Worm (Caenorhabditis elegans) whole organism, young adult: ENCODE results near the gene dhs-12.

ENCODE experiments used
- B0035.1 ChIP-seq: sonication (generic microtip); optimal IDR thresholded peaks from 2 replicates; lab custom pipeline; 2016; ENCODE audit warnings: missing genetic modification characterization, mild to moderate bottlenecking, missing compliant biosample characterization, missing genotype, missing genetic modification reagents
- B0336.3 ChIP-seq: fragments of 200-800 bp; sonication (Bioruptor generic); IDR thresholded peaks from 2 replicates; pipeline ENCODE4 v1.3.6; 2022; ENCODE audit warnings: missing genetic modification characterization, missing compliant biosample characterization
- C06A6.2 ChIP-seq: fragments of 200-800 bp; sonication (Bioruptor generic); conservative IDR thresholded peaks from 2 replicates; pipeline ENCODE4 v1.3.6; 2022; ENCODE audit warnings: missing genetic modification characterization, missing compliant biosample characterization
- C17E4.6 ChIP-seq: fragments of 200-800 bp; sonication (Bioruptor generic); IDR thresholded peaks from 2 replicates; pipeline ENCODE4 v1.3.6; 2022; ENCODE audit warnings: missing genetic modification reagents, missing genetic modification characterization, missing compliant biosample characterization
- F33H1.4 ChIP-seq: fragments of 200-800 bp; sonication (Bioruptor generic); IDR thresholded peaks from 2 replicates; pipeline ENCODE4 v1.3.6; 2022; ENCODE audit warnings: missing genetic modification reagents, missing genetic modification characterization, missing compliant biosample characterization
- F39B2.1 ChIP-seq: fragments of 200-800 bp; sonication (Bioruptor generic); IDR thresholded peaks from 2 replicates; pipeline ENCODE4 v1.3.6; 2022; ENCODE audit warnings: missing genetic modification reagents, missing genetic modification characterization, missing compliant biosample characterization
- F57A8.1 ChIP-seq: fragments of 200-800 bp; sonication (Bioruptor generic); optimal IDR thresholded peaks from 2 replicates; lab custom pipeline; 2018; ENCODE audit warnings: mild to moderate bottlenecking, missing genetic modification characterization, moderate library complexity, missing compliant biosample characterization
- ama-1 ChIP-seq, 3 experiments: fragments of 150-350 bp in 1 of 3; sonication (generic microtip) in 2 of 3; optimal IDR thresholded peaks; 2 replicates each; lab custom pipeline; 2014 to 2018; ENCODE audit warnings: missing biosample characterization in 2 of 3, missing genetic modification characterization in 2 of 3, missing genetic modification reagents in 2 of 3
- aptf-2 ChIP-seq: fragments of 200-800 bp; sonication (Bioruptor generic); conservative IDR thresholded peaks from 2 replicates; pipeline ENCODE4 v1.3.6; 2022; ENCODE audit warnings: missing genetic modification reagents, missing genetic modification characterization, missing compliant biosample characterization
- atf-7 ChIP-seq: sonication (generic microtip); optimal IDR thresholded peaks from 2 replicates; lab custom pipeline; 2017; ENCODE audit warnings: mild to moderate bottlenecking, missing genetic modification characterization, missing compliant biosample characterization
- athp-1 ChIP-seq: sonication (generic microtip); optimal IDR thresholded peaks from 2 replicates; lab custom pipeline; 2017; ENCODE audit warnings: mild to moderate bottlenecking, missing genetic modification characterization, missing compliant biosample characterization
- attf-5 ChIP-seq: fragments of 200-800 bp; sonication (Bioruptor generic); optimal IDR thresholded peaks from 2 replicates; lab custom pipeline; 2018; ENCODE audit warnings: mild to moderate bottlenecking, missing genetic modification characterization, missing compliant biosample characterization
- bed-1 ChIP-seq: fragments of 200-800 bp; sonication (Bioruptor generic); IDR thresholded peaks from 2 replicates; pipeline ENCODE4 v1.3.6; 2022; ENCODE audit warnings: missing genetic modification reagents, missing genetic modification characterization, missing compliant biosample characterization
- bed-2 ChIP-seq: fragments of 200-800 bp; sonication (Bioruptor generic); IDR thresholded peaks from 2 replicates; pipeline ENCODE4 v1.3.6; 2022; ENCODE audit warnings: missing genetic modification reagents, missing genetic modification characterization, missing compliant biosample characterization
- cebp-1 ChIP-seq, 2 experiments: fragments of 200-800 bp in 1 of 2; sonication (Bioruptor generic) in 1 of 2; sonication (generic microtip) in 1 of 2; IDR thresholded peaks in 1 of 2; optimal IDR thresholded peaks in 1 of 2; 2 replicates each; pipeline versions ENCODE4 v1.3.6 to Lab custom; 2017 to 2022; ENCODE audit warnings: missing compliant biosample characterization in 2 of 2, missing genetic modification characterization in 2 of 2, mild to moderate bottlenecking in 1 of 2, missing genetic modification reagents in 1 of 2, moderate library complexity in 1 of 2
- cebp-2 ChIP-seq: fragments of 200-800 bp; sonication (Bioruptor generic); IDR thresholded peaks from 2 replicates; pipeline ENCODE4 v1.3.6; 2022; ENCODE audit warnings: missing genetic modification characterization, missing compliant biosample characterization
- ceh-100 ChIP-seq: fragments of 200-800 bp; sonication (Bioruptor generic); IDR thresholded peaks from 2 replicates; pipeline ENCODE4 v1.3.6; 2022; ENCODE audit warnings: missing genetic modification reagents, missing genetic modification characterization, missing compliant biosample characterization
- ceh-40 ChIP-seq: fragments of 200-800 bp; sonication (Bioruptor generic); IDR thresholded peaks from 2 replicates; pipeline ENCODE4 v1.3.6; 2022; ENCODE audit warnings: missing genetic modification characterization, missing compliant biosample characterization
- ceh-91 ChIP-seq: fragments of 200-800 bp; sonication (Bioruptor generic); IDR thresholded peaks from 2 replicates; pipeline ENCODE4 v1.3.6; 2022; ENCODE audit warnings: missing genetic modification reagents, missing genetic modification characterization, missing compliant biosample characterization
- efl-1 ChIP-seq: fragments of 150-350 bp; optimal IDR thresholded peaks from 2 replicates; lab custom pipeline; 2014; ENCODE audit warnings: missing biosample characterization, missing genetic modification reagents, missing genetic modification characterization
- egl-44 ChIP-seq: fragments of 200-800 bp; sonication (Bioruptor generic); IDR thresholded peaks from 2 replicates; pipeline ENCODE4 v1.3.6; 2022; ENCODE audit warnings: missing genetic modification reagents, missing genetic modification characterization, missing compliant biosample characterization
- fkh-3 ChIP-seq: sonication (generic microtip); optimal IDR thresholded peaks from 2 replicates; lab custom pipeline; 2016; ENCODE audit warnings: mild to moderate bottlenecking, missing genetic modification characterization, missing compliant biosample characterization
- hmg-20 ChIP-seq: fragments of 200-800 bp; sonication (Bioruptor generic); IDR thresholded peaks from 2 replicates; pipeline ENCODE4 v1.3.6; 2022; ENCODE audit warnings: missing genetic modification reagents, missing genetic modification characterization, missing compliant biosample characterization
- hrde-1 ChIP-seq: sonication (generic microtip); optimal IDR thresholded peaks from 2 replicates; lab custom pipeline; 2016; ENCODE audit warnings: missing genetic modification characterization, mild to moderate bottlenecking, missing compliant biosample characterization, moderate library complexity, missing genotype, missing genetic modification reagents, borderline replicate concordance
- hsf-1 ChIP-seq: fragments of 200-800 bp; sonication (Bioruptor generic); IDR thresholded peaks from 2 replicates; pipeline ENCODE4 v1.3.6; 2022; ENCODE audit warnings: missing genetic modification reagents, missing genetic modification characterization, missing compliant biosample characterization
- lag-1 ChIP-seq: fragments of 200-800 bp; sonication (Bioruptor generic); IDR thresholded peaks from 2 replicates; pipeline ENCODE4 v1.3.6; 2022; ENCODE audit warnings: missing genetic modification reagents, missing genetic modification characterization, missing compliant biosample characterization
- let-526 ChIP-seq: fragments of 200-800 bp; sonication (Bioruptor generic); IDR thresholded peaks from 2 replicates; pipeline ENCODE4 v1.3.6; 2022; ENCODE audit warnings: missing genetic modification reagents, missing genetic modification characterization, missing compliant biosample characterization
- lin-26 ChIP-seq: fragments of 200-800 bp; sonication (Bioruptor generic); IDR thresholded peaks from 2 replicates; pipeline ENCODE4 v1.3.6; 2022; ENCODE audit warnings: missing genetic modification reagents, missing genetic modification characterization, missing compliant biosample characterization
- lin-35 ChIP-seq, 3 experiments: fragments of 150-350 bp in 2 of 3; sonication (generic microtip) in 1 of 3; optimal IDR thresholded peaks; 2 replicates each; lab custom pipeline; 2014 to 2018; ENCODE audit warnings: missing biosample characterization in 3 of 3, missing genetic modification characterization in 3 of 3, missing genetic modification reagents in 3 of 3
- lsl-1 ChIP-seq: fragments of 200-800 bp; sonication (Bioruptor generic); optimal IDR thresholded peaks from 2 replicates; lab custom pipeline; 2018; ENCODE audit warnings: mild to moderate bottlenecking, missing genetic modification characterization, moderate library complexity, missing compliant biosample characterization
- mcd-1 ChIP-seq: fragments of 200-800 bp; sonication (Bioruptor generic); IDR thresholded peaks from 2 replicates; pipeline ENCODE4 v1.3.6; 2022; ENCODE audit warnings: missing genetic modification reagents, missing genetic modification characterization, missing compliant biosample characterization
- nhr-80 ChIP-seq: sonication (generic microtip); optimal IDR thresholded peaks from 2 replicates; lab custom pipeline; 2016; ENCODE audit warnings: missing genetic modification characterization, missing compliant biosample characterization
- snpc-1.1 ChIP-seq: sonication (generic microtip); optimal IDR thresholded peaks from 2 replicates; lab custom pipeline; 2017; ENCODE audit warnings: missing genetic modification characterization, mild to moderate bottlenecking, missing compliant biosample characterization, antibody characterized with exemption, moderate library complexity, missing genotype, missing genetic modification reagents; ENCODE audit not compliant: insufficient read depth
- snpc-4 ChIP-seq, 5 experiments: fragments of 150-350 bp in 1 of 5; sonication (generic microtip) in 4 of 5; optimal IDR thresholded peaks; 2 replicates each; lab custom pipeline; 2014 to 2018; ENCODE audit warnings: missing genetic modification characterization in 5 of 5, missing biosample characterization in 3 of 5, antibody characterized with exemption in 2 of 5, mild to moderate bottlenecking in 2 of 5, missing compliant biosample characterization in 2 of 5, missing genotype in 2 of 5, moderate library complexity in 2 of 5, missing genetic modification reagents in 1 of 5
- somi-1 ChIP-seq: fragments of 200-800 bp; sonication (Bioruptor generic); optimal IDR thresholded peaks from 2 replicates; lab custom pipeline; 2018; ENCODE audit warnings: mild to moderate bottlenecking, missing genetic modification characterization, missing compliant biosample characterization
- ztf-18 ChIP-seq: sonication (generic microtip); optimal IDR thresholded peaks from 2 replicates; lab custom pipeline; 2016; ENCODE audit warnings: missing genotype, mild to moderate bottlenecking, missing genetic modification characterization, missing compliant biosample characterization
- ztf-6 ChIP-seq: fragments of 200-800 bp; sonication (Bioruptor generic); IDR thresholded peaks from 2 replicates; pipeline ENCODE4 v1.3.6; 2022; ENCODE audit warnings: missing genetic modification reagents, missing genetic modification characterization, missing compliant biosample characterization

The dhs-12 gene

ce11 chrIV:10111441-10111840, 30.8 kb upstream of the dhs-12 start, which contains the start of gene spch-1:
TSS of gene spch-1 (minus strand) at chrIV:10111541.
- TF ChIP-seq ceh-91 (no peak), F57A8.1 (GFP tag; lab: Kevin White, UChicago) (no peak), C17E4.6 (GFP tag; lab: Robert Waterston, UW) (no peak), ztf-18 (tag; lab: Kevin White, UChicago) (no peak), somi-1 (GFP tag; lab: Kevin White, UChicago) (no peak), snpc-4 (GFP tag; optimal IDR thresholded peaks at IDR 0.05; lab: Kevin White, UChicago) (no peak), snpc-4 (tag; optimal IDR thresholded peaks at IDR 0.05; lab: Kevin White, UChicago) (no peak), F33H1.4 (GFP tag; lab: Robert Waterston, UW) (no peak), efl-1 (GFP tag; lab: Kevin White, UChicago) (no peak)

ce11 chrIV:10112570-10112969, 29.7 kb upstream of the dhs-12 start, which contains the start of gene nsph-3.2:
TSS of gene nsph-3.2 (plus strand) at chrIV:10112870.
- TF ChIP-seq B0336.3 (GFP tag; lab: Robert Waterston, UW), result no peak
- TF ChIP-seq mcd-1 (GFP tag; lab: Robert Waterston, UW), result no peak
- TF ChIP-seq aptf-2 (GFP tag; lab: Robert Waterston, UW), result no peak
- TF ChIP-seq lag-1 (GFP tag; lab: Robert Waterston, UW), result no peak
- TF ChIP-seq B0035.1 (tag; lab: Kevin White, UChicago), result no peak
- no peak for TF ChIP-seq somi-1 (GFP tag; lab: Kevin White, UChicago)
- no peak for TF ChIP-seq ceh-100
- TF ChIP-seq egl-44 (GFP tag; lab: Robert Waterston, UW), result no peak
- no peak for TF ChIP-seq fkh-3
- TF ChIP-seq ceh-40, result no peak
- TF ChIP-seq hrde-1 (tag; lab: Kevin White, UChicago), result no peak
- TF ChIP-seq lin-26, result no peak

ce11 chrIV:10115142-10115541, 27.1 kb upstream of the dhs-12 start, which contains the start of gene C04G2.10:
TSS of gene C04G2.10 (plus strand) at chrIV:10115442.
- TF ChIP-seq lsl-1 (GFP tag; lab: Kevin White, UChicago), result no peak
- no peak for TF ChIP-seq F39B2.1 (GFP tag; lab: Robert Waterston, UW)
- no peak for TF ChIP-seq hmg-20 (GFP tag; lab: Robert Waterston, UW)
- no peak for TF ChIP-seq snpc-1.1 (tag; lab: Kevin White, UChicago)
- no peak for TF ChIP-seq hsf-1 (GFP tag; lab: Robert Waterston, UW)
- TF ChIP-seq ztf-6 (GFP tag; lab: Robert Waterston, UW), result no peak
- no peak for TF ChIP-seq nhr-80 (tag; lab: Kevin White, UChicago)
- no peak for TF ChIP-seq ama-1 (optimal IDR thresholded peaks at IDR 0.05; lab: Kevin White, UChicago)
- TF ChIP-seq ama-1 (GFP tag; optimal IDR thresholded peaks at IDR 0.05; lab: Kevin White, UChicago), result no peak
- TF ChIP-seq atf-7 (tag; lab: Kevin White, UChicago), result no peak
- no peak for TF ChIP-seq let-526
- TF ChIP-seq C06A6.2, result no peak
- TF ChIP-seq cebp-2 (GFP tag; lab: Robert Waterston, UW), result no peak
- TF ChIP-seq bed-2, result no peak
- TF ChIP-seq attf-5, result no peak
- TF ChIP-seq bed-1 (GFP tag; lab: Robert Waterston, UW), result no peak
- TF ChIP-seq cebp-1 (GFP tag; IDR thresholded peaks at IDR 0.05; lab: Robert Waterston, UW), result no peak
- TF ChIP-seq cebp-1 (tag; optimal IDR thresholded peaks at IDR 0.05; lab: Kevin White, UChicago), result no peak
- TF ChIP-seq athp-1 (tag; lab: Kevin White, UChicago), result no peak
- no peak for TF ChIP-seq hrde-1 (tag; lab: Kevin White, UChicago)
- no peak for TF ChIP-seq lin-35 (GFP tag; optimal IDR thresholded peaks at IDR 0.05; lab: Kevin White, UChicago)
- no peak for TF ChIP-seq fkh-3
